Worm (Caenorhabditis elegans) whole organism, L4 larva: ENCODE results near the gene cld-1.

ENCODE experiments used
- F10B5.3 ChIP-seq: sonication (generic microtip); optimal IDR thresholded peaks from 2 replicates; lab custom pipeline; 2016; ENCODE audit warnings: mild to moderate bottlenecking, missing genetic modification characterization, missing compliant biosample characterization
- F44E2.7 ChIP-seq: fragments of 200-800 bp; sonication (Bioruptor generic); IDR thresholded peaks from 2 replicates; pipeline ENCODE4 v2.1.2; 2022; ENCODE audit warnings: missing genetic modification characterization, missing compliant biosample characterization
- R02D3.7 ChIP-seq: fragments of 150-350 bp; sonication (generic microtip); optimal IDR thresholded peaks from 3 replicates; lab custom pipeline; 2014; ENCODE audit warnings: missing biosample characterization, missing genetic modification characterization
- ceh-28 ChIP-seq: fragments of 150-350 bp; optimal IDR thresholded peaks from 2 replicates; lab custom pipeline; 2014; ENCODE audit warnings: missing biosample characterization, missing genetic modification reagents, missing genetic modification characterization
- ceh-44 ChIP-seq: fragments of 200-800 bp; sonication (Bioruptor generic); IDR thresholded peaks from 2 replicates; pipeline ENCODE4 v1.3.6; 2022; ENCODE audit warnings: missing genetic modification reagents, missing genetic modification characterization, missing compliant biosample characterization
- daf-16 ChIP-seq, 3 experiments: sonication (generic microtip); optimal IDR thresholded peaks; 2 replicates each; lab custom pipeline; 2016 to 2017; ENCODE audit warnings: missing genetic modification characterization in 3 of 3, missing genetic modification reagents in 3 of 3, mild to moderate bottlenecking in 2 of 3, missing compliant biosample characterization in 2 of 3, missing biosample characterization in 1 of 3, moderate library complexity in 1 of 3
- dmd-6 ChIP-seq: fragments of 200-800 bp; sonication (Bioruptor generic); IDR thresholded peaks from 2 replicates; pipeline ENCODE4 v1.3.6; 2022; ENCODE audit warnings: missing genetic modification reagents, missing genetic modification characterization, missing compliant biosample characterization
- dve-1 ChIP-seq: sonication (generic microtip); optimal IDR thresholded peaks from 2 replicates; lab custom pipeline; 2017; ENCODE audit warnings: antibody characterized with exemption, mild to moderate bottlenecking, missing genetic modification characterization, missing compliant biosample characterization; ENCODE audit not compliant: insufficient read depth
- egl-27 ChIP-seq: sonication (generic microtip); optimal IDR thresholded peaks from 3 replicates; lab custom pipeline; 2017; ENCODE audit warnings: missing biosample characterization, missing genetic modification reagents, missing genetic modification characterization
- hif-1 ChIP-seq, 2 experiments: sonication (generic microtip); optimal IDR thresholded peaks; 2 replicates each; lab custom pipeline; 2016 to 2017; ENCODE audit warnings: missing compliant biosample characterization in 2 of 2, missing genetic modification characterization in 2 of 2, missing genetic modification reagents in 2 of 2, missing genotype in 2 of 2, mild to moderate bottlenecking in 1 of 2
- jun-1 ChIP-seq: fragments of 150-350 bp; optimal IDR thresholded peaks from 2 replicates; lab custom pipeline; 2014; ENCODE audit warnings: missing biosample characterization, missing genetic modification reagents, missing genetic modification characterization
- lim-7 ChIP-seq: fragments of 200-800 bp; sonication (Bioruptor generic); IDR thresholded peaks from 2 replicates; pipeline ENCODE4 v1.3.6; 2022; ENCODE audit warnings: missing genetic modification characterization, missing compliant biosample characterization
- lin-15B ChIP-seq: fragments of 150-350 bp; sonication (generic microtip); optimal IDR thresholded peaks from 3 replicates; lab custom pipeline; 2014; ENCODE audit warnings: missing biosample characterization, missing genetic modification characterization
- lin-38 ChIP-seq: fragments of 200-800 bp; sonication (Bioruptor generic); IDR thresholded peaks from 2 replicates; pipeline ENCODE4 v1.3.6; 2022; ENCODE audit warnings: missing genetic modification reagents, missing genetic modification characterization, missing compliant biosample characterization
- mxl-2 ChIP-seq: fragments of 200-800 bp; sonication (Bioruptor generic); conservative IDR thresholded peaks from 2 replicates; pipeline ENCODE4 v1.3.6; 2022; ENCODE audit warnings: missing genetic modification reagents, missing genetic modification characterization, missing compliant biosample characterization
- nhr-237 ChIP-seq: sonication (generic microtip); optimal IDR thresholded peaks from 2 replicates; lab custom pipeline; 2017; ENCODE audit warnings: missing biosample characterization, missing genetic modification characterization
- nhr-25 ChIP-seq: sonication (generic microtip); optimal IDR thresholded peaks from 2 replicates; lab custom pipeline; 2017; ENCODE audit warnings: missing genetic modification characterization, mild to moderate bottlenecking, missing compliant biosample characterization, antibody characterized with exemption, moderate library complexity, borderline replicate concordance; ENCODE audit not compliant: insufficient read depth
- nhr-28 ChIP-seq: fragments of 150-350 bp; optimal IDR thresholded peaks from 2 replicates; lab custom pipeline; 2014; ENCODE audit warnings: missing biosample characterization, missing genetic modification characterization
- nhr-77 ChIP-seq: fragments of 150-350 bp; optimal IDR thresholded peaks from 2 replicates; lab custom pipeline; 2014; ENCODE audit warnings: missing biosample characterization, missing genetic modification characterization
- pha-4 ChIP-seq, 2 experiments: fragments of 150-350 bp in 1 of 2; fragments of 200-800 bp in 1 of 2; sonication (Bioruptor generic) in 1 of 2; IDR thresholded peaks in 1 of 2; optimal IDR thresholded peaks in 1 of 2; 2 replicates each; pipeline versions ENCODE4 v1.3.6 to Lab custom; 2014 to 2022; ENCODE audit warnings: missing genetic modification characterization in 2 of 2, missing genetic modification reagents in 2 of 2, missing biosample characterization in 1 of 2, missing compliant biosample characterization in 1 of 2
- pqm-1 ChIP-seq: sonication (generic microtip); optimal IDR thresholded peaks from 2 replicates; lab custom pipeline; 2017; ENCODE audit warnings: missing biosample characterization, missing genetic modification characterization
- snpc-1.2 ChIP-seq: fragments of 200-800 bp; sonication (Bioruptor generic); IDR thresholded peaks from 2 replicates; pipeline ENCODE4 v1.3.6; 2022; ENCODE audit warnings: missing genetic modification reagents, missing genetic modification characterization, missing compliant biosample characterization
- unc-39 ChIP-seq: sonication (generic microtip); optimal IDR thresholded peaks from 2 replicates; lab custom pipeline; 2017; ENCODE audit warnings: missing biosample characterization, missing genetic modification characterization
- unc-62 ChIP-seq, 3 experiments: fragments of 150-350 bp in 1 of 3; sonication (generic microtip); optimal IDR thresholded peaks in 2 of 3; peaks in 1 of 3; 1 replicate in 1 of 3; 2 replicates in 2 of 3; lab custom pipeline; 2014 to 2017; ENCODE audit warnings: missing biosample characterization in 3 of 3, missing genetic modification characterization in 3 of 3, missing genetic modification reagents in 3 of 3, missing genotype in 1 of 3
- zfp-3 ChIP-seq: fragments of 200-800 bp; sonication (Bioruptor generic); conservative IDR thresholded peaks from 2 replicates; pipeline ENCODE4 v1.3.6; 2022; ENCODE audit warnings: missing genetic modification reagents, missing genetic modification characterization, missing compliant biosample characterization

Gene cld-1

ce11 chrIV:12901602-12902001 is 34.5 kb downstream of the cld-1 start (continued):
- TF ChIP-seq jun-1 (tag; lab: Kevin White, UChicago): no peak
- peak; percentile 33 for TF ChIP-seq nhr-77 (tag; lab: Kevin White, UChicago)

DNA sequence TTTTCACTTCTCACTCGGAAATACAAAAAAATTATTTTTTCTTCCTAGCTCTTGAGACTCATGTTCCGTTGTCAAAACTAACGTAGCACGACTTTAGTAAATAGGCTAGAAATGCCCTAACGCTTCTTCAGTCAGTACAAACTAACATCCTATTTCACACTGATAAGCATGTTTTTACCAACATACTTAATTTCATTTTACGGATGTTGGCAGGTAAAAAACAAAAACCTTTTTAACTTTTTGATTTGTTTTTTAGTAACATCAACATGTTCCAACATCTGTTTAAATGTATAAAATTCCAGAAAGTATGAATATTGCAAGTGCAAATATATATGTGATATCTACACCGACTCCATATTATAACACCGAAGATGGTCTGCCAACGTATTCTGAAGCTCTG is 35.8 kb downstream of the cld-1 start, which contains the start of gene K08D8.10:
Gene K08D8.10 (plus strand): TSS at position 301 of the 400 bp plus-strand sequence.
- no peak for TF ChIP-seq daf-16 (GFP tag; optimal IDR thresholded peaks at IDR 0.05; lab: Kevin White, UChicago)
- peak; percentile 9 for TF ChIP-seq daf-16 (tag; optimal IDR thresholded peaks at IDR 0.05; lab: Kevin White, UChicago)
- no peak for TF ChIP-seq F44E2.7 (GFP tag; lab: Robert Waterston, UW)
- no peak for TF ChIP-seq lin-15B (tag; lab: Kevin White, UChicago)

DNA sequence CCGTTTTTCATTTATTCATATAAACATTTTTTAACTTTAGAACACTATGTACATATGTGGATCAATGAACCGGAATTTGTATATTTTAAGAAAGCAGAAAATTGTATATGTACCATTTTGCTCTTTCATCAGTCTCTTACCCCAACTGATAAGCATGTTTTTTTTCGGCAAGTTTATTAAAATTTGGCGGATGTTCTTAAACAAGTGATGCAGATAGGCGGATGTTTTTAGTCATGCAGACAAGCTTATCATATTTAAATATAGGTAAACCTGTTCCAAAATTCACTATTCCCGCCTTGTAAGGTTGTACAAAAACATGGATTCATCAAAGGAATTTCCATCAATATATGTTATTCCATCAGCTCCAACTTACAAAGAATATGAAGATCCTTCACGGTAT is 36.7 kb downstream of the cld-1 start, which contains the start of gene K08D8.9:
Gene K08D8.9 (plus strand): TSS at position 301 of the 400 bp plus-strand sequence.
- TF ChIP-seq mxl-2 (GFP tag; lab: Robert Waterston, UW) (no peak), unc-39 (tag; lab: Kevin White, UChicago) (no peak)

ce11 chrIV:12898823-12899222 is 37.2 kb downstream of the cld-1 start:
- TF ChIP-seq hif-1 (tag; optimal IDR thresholded peaks at IDR 0.05; lab: Kevin White, UChicago) (no peak), daf-16 (GFP tag; optimal IDR thresholded peaks at IDR 0.05; lab: Kevin White, UChicago) (no peak), daf-16 (tag; optimal IDR thresholded peaks at IDR 0.05; lab: Kevin White, UChicago) (peak; percentile 38), egl-27 (tag; lab: Kevin White, UChicago) (no peak), nhr-28 (tag; lab: Kevin White, UChicago) (peak; percentile 59), snpc-1.2 (no peak)

DNA sequence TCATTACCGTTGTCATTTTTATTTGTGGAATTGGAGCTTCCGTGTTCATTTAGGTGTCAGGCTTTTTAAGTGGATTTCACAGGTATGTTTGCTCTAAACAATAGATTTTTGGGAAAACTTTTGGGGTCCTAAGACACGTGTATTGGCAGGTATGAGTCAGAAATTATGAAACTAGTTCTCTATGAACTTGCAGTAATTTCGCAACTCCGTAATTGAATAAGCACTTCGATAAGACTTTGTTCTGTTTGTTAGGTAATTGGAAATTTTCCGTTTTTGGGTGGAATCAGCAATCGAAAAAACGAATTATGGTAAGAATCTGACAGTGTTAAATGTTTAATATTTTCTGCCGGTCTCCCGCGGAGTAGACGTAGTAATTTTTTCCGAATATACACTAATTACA is 38.9 kb downstream of the cld-1 start:
- no peak for TF ChIP-seq ceh-44
- no peak for TF ChIP-seq daf-16 (GFP tag; optimal IDR thresholded peaks at IDR 0.05; lab: Kevin White, UChicago)
- TF ChIP-seq daf-16 (tag; optimal IDR thresholded peaks at IDR 0.05; lab: Kevin White, UChicago): peak; percentile 17
- TF ChIP-seq F10B5.3 (tag; lab: Kevin White, UChicago): no peak
- TF ChIP-seq unc-62 (GFP tag; optimal IDR thresholded peaks at IDR 0.05 in 1 of 2; lab: Kevin White, UChicago): peak in 1 of 2 experiments; percentile 74
- no peak for TF ChIP-seq unc-62 (tag; optimal IDR thresholded peaks at IDR 0.05; lab: Kevin White, UChicago)

DNA sequence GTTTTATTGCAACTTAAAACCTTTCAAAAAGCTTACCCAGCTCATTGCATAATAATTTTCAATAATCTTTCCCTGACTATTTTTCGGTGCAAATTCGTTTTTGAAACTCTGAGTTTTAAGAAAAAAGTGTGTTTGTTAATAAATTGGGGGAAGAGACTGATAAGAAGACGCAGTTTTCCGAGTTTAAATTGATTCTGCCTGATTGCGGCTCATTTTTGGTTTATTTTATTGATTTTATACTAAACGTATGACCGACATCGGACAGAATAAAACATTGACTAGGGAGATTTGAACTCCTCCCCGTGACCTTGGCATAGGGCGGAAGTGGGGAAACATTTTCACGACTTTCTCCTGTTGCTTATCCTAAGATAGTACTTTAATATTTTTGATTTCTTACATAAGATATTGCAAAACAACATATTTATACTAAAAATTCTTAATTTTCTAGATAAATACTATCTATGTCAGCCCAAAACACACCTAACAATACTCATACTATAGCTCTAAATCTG is 39.6 kb downstream of the cld-1 start, which contains the start of gene K08D8.7:
Gene K08D8.7 (plus strand): TSS at position 462 of the 512 bp plus-strand sequence.
- TF ChIP-seq lin-15B (tag; lab: Kevin White, UChicago) (no peak), zfp-3 (GFP tag; lab: Robert Waterston, UW) (no peak), lim-7 (GFP tag; lab: Robert Waterston, UW) (no peak), daf-16 (GFP tag; optimal IDR thresholded peaks at IDR 0.05; lab: Kevin White, UChicago) (no peak), daf-16 (tag; optimal IDR thresholded peaks at IDR 0.05; lab: Kevin White, UChicago) (peak; percentile 24), dve-1 (tag; lab: Kevin White, UChicago) (peak; percentile 23), pqm-1 (tag; lab: Kevin White, UChicago) (peak; percentile 40), dmd-6 (peak; percentile 33; the same call in 1 of the 2 replicates), pha-4 (GFP tag; IDR thresholded peaks at IDR 0.05; lab: Robert Waterston, UW) (no peak), pha-4 (tag; optimal IDR thresholded peaks at IDR 0.05; lab: Kevin White, UChicago) (no peak), nhr-237 (tag; lab: Kevin White, UChicago) (no peak), lin-38 (GFP tag; lab: Robert Waterston, UW) (no peak), nhr-25 (no peak), nhr-28 (tag; lab: Kevin White, UChicago) (peak; percentile 41), unc-39 (tag; lab: Kevin White, UChicago) (no peak), R02D3.7 (tag; lab: Kevin White, UChicago) (no peak), ceh-28 (tag; lab: Kevin White, UChicago) (no peak)
- TF ChIP-seq, all 104 proteins: peak for 5
